In the genomic region with DNA sequence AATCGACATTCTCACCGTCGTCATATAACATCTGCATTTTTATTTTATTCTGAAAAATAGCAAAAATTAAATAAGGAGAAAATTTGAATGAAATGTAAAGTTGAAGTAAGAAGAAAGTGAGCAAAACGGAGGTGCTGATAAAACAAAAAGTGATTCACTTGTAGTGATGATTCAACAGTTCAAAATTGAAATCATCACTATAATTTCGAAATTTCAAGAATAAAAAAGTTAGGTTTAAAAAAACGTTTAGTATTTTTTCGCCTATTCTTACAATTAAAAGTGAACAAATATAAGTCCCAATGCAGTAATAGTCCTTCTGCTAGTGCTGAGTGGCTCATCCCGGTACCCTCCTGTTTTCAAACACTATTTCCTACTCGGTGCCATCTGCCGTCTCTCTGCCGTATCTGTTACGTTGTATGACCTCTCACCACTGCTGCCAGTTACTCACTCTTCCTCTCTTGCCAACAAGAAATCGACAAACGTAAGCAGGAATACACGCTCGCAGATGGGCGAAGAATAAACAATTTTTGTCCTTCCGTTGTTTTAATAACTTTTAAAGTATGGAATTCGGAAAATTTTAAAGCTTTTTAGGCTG, we compare ENCODE assay signal across 4 worm cellular contexts.
TF ChIP-seq lines count a peak whose summit lies in the region.

Gene dhhc-1, minus strand, starts transcription at position 51 of the 595 bp plus-strand sequence.

TF ChIP-seq in whole organism, L2 larva, 48 proteins besides CTCF, POLR2A, EP300 and RAD21 (continues in another document):
- TF ChIP-seq nhr-237 (tag; optimal IDR thresholded peaks at IDR 0.05; lab: Kevin White, UChicago), result no peak
- TF ChIP-seq elt-3 (tag; optimal IDR thresholded peaks at IDR 0.05; lab: Kevin White, UChicago), result no peak
- TF ChIP-seq snpc-4 (tag; optimal IDR thresholded peaks at IDR 0.05; lab: Kevin White, UChicago), result peak; percentile 40
- peak; percentile 74 for TF ChIP-seq nhr-129 (tag; optimal IDR thresholded peaks at IDR 0.05; lab: Kevin White, UChicago)
- TF ChIP-seq Y55F3AM.14 (GFP tag; optimal IDR thresholded peaks at IDR 0.05; lab: Kevin White, UChicago), result no peak
- TF ChIP-seq ZK546.5 (tag; optimal IDR thresholded peaks at IDR 0.05; lab: Kevin White, UChicago), result no peak
- TF ChIP-seq elt-1 (tag; optimal IDR thresholded peaks at IDR 0.05; lab: Kevin White, UChicago), result no peak
- no peak for TF ChIP-seq ztf-11 (tag; optimal IDR thresholded peaks at IDR 0.05; lab: Kevin White, UChicago)
- peak; percentile 34 for TF ChIP-seq sem-4 (tag; optimal IDR thresholded peaks at IDR 0.05; lab: Kevin White, UChicago)
- TF ChIP-seq blmp-1 (tag; optimal IDR thresholded peaks at IDR 0.05; lab: Kevin White, UChicago; ENCODE audit: insufficient read depth), result no peak
- TF ChIP-seq nhr-12 (tag; optimal IDR thresholded peaks at IDR 0.05; lab: Kevin White, UChicago), result no peak
- no peak for TF ChIP-seq dmd-4 (tag; optimal IDR thresholded peaks at IDR 0.05; lab: Kevin White, UChicago)
- no peak for TF ChIP-seq unc-62 (GFP tag; optimal IDR thresholded peaks at IDR 0.05; lab: Kevin White, UChicago)
- TF ChIP-seq lin-39 (tag; optimal IDR thresholded peaks at IDR 0.05; lab: Kevin White, UChicago), result no peak
- no peak for TF ChIP-seq ceh-82 (tag; optimal IDR thresholded peaks at IDR 0.05; lab: Kevin White, UChicago)
- no peak for TF ChIP-seq aly-2 (tag; optimal IDR thresholded peaks at IDR 0.05; lab: Kevin White, UChicago)
- TF ChIP-seq C34F6.9 (tag; optimal IDR thresholded peaks at IDR 0.05; lab: Kevin White, UChicago), result peak; percentile 48
- TF ChIP-seq nhr-77 (tag; optimal IDR thresholded peaks at IDR 0.05; lab: Kevin White, UChicago), result no peak
- no peak for TF ChIP-seq nhr-23 (tag; optimal IDR thresholded peaks at IDR 0.05; lab: Kevin White, UChicago)
- no peak for TF ChIP-seq egl-27 (tag; optimal IDR thresholded peaks at IDR 0.05; lab: Kevin White, UChicago)
- no peak for TF ChIP-seq nhr-11 (tag; optimal IDR thresholded peaks at IDR 0.05; lab: Kevin White, UChicago)
- TF ChIP-seq skn-1 (tag; optimal IDR thresholded peaks at IDR 0.05; lab: Kevin White, UChicago), result no peak

TF ChIP-seq in whole organism, L4 larva, 104 proteins besides CTCF, POLR2A, EP300 and RAD21 (continues in another document):
- TF ChIP-seq hlh-11 (tag; optimal IDR thresholded peaks at IDR 0.05; lab: Kevin White, UChicago) (peak; percentile 52), aha-1 (tag; lab: Kevin White, UChicago) (peak; percentile 58), madf-5 (GFP tag; IDR thresholded peaks at IDR 0.05; lab: Robert Waterston, UW) (no peak), mes-2 (tag; optimal IDR thresholded peaks at IDR 0.05; lab: Kevin White, UChicago; ENCODE audit: poor library complexity, severe bottlenecking) (peak; percentile 49), egl-43 (GFP tag; IDR thresholded peaks at IDR 0.05; lab: Robert Waterston, UW) (0 out of 2 replicates have a peak, but pooled peaks have one; percentile 3), snpc-1.2 (GFP tag; IDR thresholded peaks at IDR 0.05; lab: Robert Waterston, UW) (no peak), nhr-6 (tag; optimal IDR thresholded peaks at IDR 0.05; lab: Kevin White, UChicago) (peak; percentile 10), rbr-2 (tag; optimal IDR thresholded peaks at IDR 0.05; lab: Kevin White, UChicago) (peak; percentile 42), mxl-3 (GFP tag; optimal IDR thresholded peaks at IDR 0.05; lab: Kevin White, UChicago) (peak; percentile 33), hlh-30 (tag; optimal IDR thresholded peaks at IDR 0.05; lab: Kevin White, UChicago; ENCODE audit: insufficient read depth) (peak; percentile 33), nhr-28 (tag; optimal IDR thresholded peaks at IDR 0.05; lab: Kevin White, UChicago) (peak; percentile 34), dmd-6 (GFP tag; IDR thresholded peaks at IDR 0.05; lab: Robert Waterston, UW) (peak; percentile 46; the same call in 1 of the 2 replicates), nhr-11 (tag; optimal IDR thresholded peaks at IDR 0.05; lab: Kevin White, UChicago) (no peak), nhr-76 (tag; optimal IDR thresholded peaks at IDR 0.05; lab: Kevin White, UChicago) (no peak), unc-62 (GFP tag; optimal IDR thresholded peaks at IDR 0.05 in 1 of 2; lab: Kevin White, UChicago) (peak in 1 of 2 experiments; percentile 75), unc-62 (tag; optimal IDR thresholded peaks at IDR 0.05; lab: Kevin White, UChicago) (no peak), gei-8 (GFP tag; optimal IDR thresholded peaks at IDR 0.05; lab: Kevin White, UChicago) (no peak), pqm-1 (tag; optimal IDR thresholded peaks at IDR 0.05; lab: Kevin White, UChicago) (peak; percentile 48), zfp-3 (GFP tag; conservative IDR thresholded peaks at IDR 0.05; lab: Robert Waterston, UW) (no peak), lsy-2 (tag; optimal IDR thresholded peaks at IDR 0.05; lab: Kevin White, UChicago) (peak in 1 of 2 experiments; percentile 23)

TF ChIP-seq in whole organism, late embryonic, 69 proteins besides CTCF, POLR2A, EP300 and RAD21:
- TF ChIP-seq pax-1 (tag; optimal IDR thresholded peaks at IDR 0.05; lab: Kevin White, UChicago) (no peak), zip-5 (tag; optimal IDR thresholded peaks at IDR 0.05; lab: Kevin White, UChicago) (no peak), unc-42 (tag; optimal IDR thresholded peaks at IDR 0.05; lab: Kevin White, UChicago) (peak; percentile 4), unc-3 (GFP tag; conservative IDR thresholded peaks at IDR 0.05; lab: Robert Waterston, UW) (no peak), unc-3 (tag; optimal IDR thresholded peaks at IDR 0.05; lab: Kevin White, UChicago) (no peak), ceh-31 (tag; optimal IDR thresholded peaks at IDR 0.05; lab: Kevin White, UChicago) (peak; percentile 56), unc-55 (GFP tag; optimal IDR thresholded peaks at IDR 0.05; lab: Kevin White, UChicago) (peak; percentile 40), nfya-1 (tag; optimal IDR thresholded peaks at IDR 0.05; lab: Kevin White, UChicago) (peak; percentile 59), ceh-18 (tag; optimal IDR thresholded peaks at IDR 0.05; lab: Kevin White, UChicago) (peak; percentile 26), hlh-13 (GFP tag; optimal IDR thresholded peaks at IDR 0.05; lab: Kevin White, UChicago) (no peak)

TF ChIP-seq in whole organism, mixed stage, embryonic, 35 proteins besides CTCF, POLR2A, EP300 and RAD21:
- no peak for TF ChIP-seq ham-2 (GFP tag; optimal IDR thresholded peaks at IDR 0.05; lab: Kevin White, UChicago)
- no peak for TF ChIP-seq M03D4.4 (tag; optimal IDR thresholded peaks at IDR 0.05; lab: Kevin White, UChicago)
- peak; percentile 69 for TF ChIP-seq hlh-1 (tag; optimal IDR thresholded peaks at IDR 0.05; lab: Kevin White, UChicago)
- peak; percentile 69 for TF ChIP-seq unc-120 (tag; optimal IDR thresholded peaks at IDR 0.05; lab: Kevin White, UChicago; ENCODE audit: poor library complexity, severe bottlenecking)
- TF ChIP-seq tbx-8 (GFP tag; optimal IDR thresholded peaks at IDR 0.05; lab: Kevin White, UChicago), result no peak
- peak; percentile 56 for TF ChIP-seq mep-1 (tag; optimal IDR thresholded peaks at IDR 0.05; lab: Kevin White, UChicago)
- TF ChIP-seq blmp-1 (tag; optimal IDR thresholded peaks at IDR 0.05; lab: Kevin White, UChicago), result no peak
- no peak for TF ChIP-seq unc-39 (tag; optimal IDR thresholded peaks at IDR 0.05; lab: Kevin White, UChicago)
- no peak for TF ChIP-seq ceh-43 (GFP tag; optimal IDR thresholded peaks at IDR 0.05; lab: Kevin White, UChicago)
- peak; percentile 65 for TF ChIP-seq mls-2 (tag; optimal IDR thresholded peaks at IDR 0.05; lab: Kevin White, UChicago)
- peak; percentile 41 for TF ChIP-seq ces-1 (GFP tag; optimal IDR thresholded peaks at IDR 0.05; lab: Kevin White, UChicago)
- peak; percentile 69 for TF ChIP-seq lin-32 (GFP tag; optimal IDR thresholded peaks at IDR 0.05; lab: Kevin White, UChicago)
- no peak for TF ChIP-seq ztf-11 (tag; optimal IDR thresholded peaks at IDR 0.05; lab: Kevin White, UChicago)
- TF ChIP-seq elt-1 (tag; optimal IDR thresholded peaks at IDR 0.05; lab: Kevin White, UChicago; ENCODE audit: borderline replicate concordance, insufficient read depth), result no peak
- peak; percentile 84 for TF ChIP-seq cnd-1 (tag; optimal IDR thresholded peaks at IDR 0.05; lab: Kevin White, UChicago)
- TF ChIP-seq nhr-2 (tag; optimal IDR thresholded peaks at IDR 0.05; lab: Kevin White, UChicago), result peak; percentile 15
- no peak for TF ChIP-seq zip-8 (tag; optimal IDR thresholded peaks at IDR 0.05; lab: Kevin White, UChicago)
- peak; percentile 28 for TF ChIP-seq unc-62 (GFP tag; optimal IDR thresholded peaks at IDR 0.05; lab: Kevin White, UChicago)
- TF ChIP-seq nhr-12 (tag; optimal IDR thresholded peaks at IDR 0.05; lab: Kevin White, UChicago), result no peak
- no peak for TF ChIP-seq drap-1 (GFP tag; optimal IDR thresholded peaks at IDR 0.05; lab: Kevin White, UChicago)
- TF ChIP-seq nhr-76 (tag; optimal IDR thresholded peaks at IDR 0.05; lab: Kevin White, UChicago), result no peak
